Worm (Caenorhabditis elegans): ENCODE measurements around the gene cut-5.

DNA sequence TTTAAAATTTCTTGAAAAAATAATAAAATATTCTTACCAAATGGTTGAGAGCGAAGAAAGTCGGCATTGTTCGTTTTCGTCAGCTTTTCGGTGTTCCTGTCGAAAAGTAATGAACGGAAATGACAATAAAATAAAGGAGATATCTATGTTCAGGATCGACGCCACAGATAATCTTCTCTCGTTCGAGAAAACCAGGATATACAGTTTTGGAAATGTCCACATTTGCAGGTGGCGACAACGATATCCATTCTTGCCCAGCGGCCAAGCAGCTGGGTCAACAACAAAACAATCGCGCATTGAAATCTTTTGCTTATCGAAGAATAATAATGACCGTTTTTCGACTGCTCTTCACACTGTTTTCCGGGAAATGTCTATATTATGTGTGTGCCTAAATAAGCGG is 17.6 kb upstream of the cut-5 start, which contains the start of gene R07E3.7:
- TF ChIP-seq flt-1 (GFP tag; IDR thresholded peaks at IDR 0.05) = no peak
- no peak for TF ChIP-seq cog-1 (tag; optimal IDR thresholded peaks at IDR 0.05)
- no peak for TF ChIP-seq ztf-23 (GFP tag; IDR thresholded peaks at IDR 0.05)

Data from whole organism, midembryonic.